Worm (Caenorhabditis elegans): ENCODE measurements around the gene cup-14.

Gene cup-14

DNA sequence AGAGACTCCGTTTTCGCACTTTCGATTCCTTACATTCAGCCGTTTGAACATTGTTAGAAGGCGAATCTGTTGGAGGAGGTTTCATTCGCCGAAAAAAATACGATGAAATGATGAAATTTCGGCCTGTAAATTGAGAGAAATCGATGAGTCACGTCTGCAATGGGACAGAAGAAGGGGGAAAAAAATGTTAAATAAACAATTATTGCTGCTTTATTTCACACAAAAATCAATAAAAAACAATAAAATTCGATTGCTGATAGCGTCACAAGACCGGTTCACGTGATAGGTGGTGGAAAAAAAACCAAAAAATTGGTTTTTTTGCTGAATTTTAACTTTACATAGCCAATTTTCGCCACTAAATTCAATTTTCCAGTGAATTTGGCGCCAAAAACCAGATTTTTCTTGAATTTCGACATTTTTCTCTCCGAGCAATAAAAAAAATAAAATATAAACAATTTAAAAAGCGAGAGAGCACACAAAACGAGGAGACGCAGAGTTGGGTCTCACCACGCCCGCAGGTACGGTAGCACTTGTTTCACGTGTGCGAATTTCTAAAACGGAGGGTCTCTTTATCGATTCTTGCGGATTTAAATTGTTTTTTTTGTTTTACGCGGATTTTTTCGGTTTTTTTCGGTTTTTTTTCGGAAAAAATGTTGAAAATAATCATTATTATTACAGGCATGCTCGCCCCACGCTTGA, at the start of gene cup-14, which contains the start of gene ndub-8:
TSS of gene cup-14 (minus strand) at position 51 of the 699 bp plus-strand sequence.
TSS of gene ndub-8 (plus strand) at position 679 of the 699 bp plus-strand sequence.
- TF ChIP-seq flt-1 (GFP tag; IDR thresholded peaks at IDR 0.05): no peak
- TF ChIP-seq tab-1 (GFP tag; IDR thresholded peaks at IDR 0.05): no peak
- TF ChIP-seq ztf-29 (GFP tag; IDR thresholded peaks at IDR 0.05): no peak
- TF ChIP-seq med-1 (GFP tag; optimal IDR thresholded peaks at IDR 0.05; ENCODE audit: insufficient read depth): no peak
- TF ChIP-seq klf-2 (GFP tag; conservative IDR thresholded peaks at IDR 0.05): no peak
- peak; percentile 56; the same call in 1 of the 2 replicates for TF ChIP-seq T22C8.4 (GFP tag; IDR thresholded peaks at IDR 0.05)
- no peak for TF ChIP-seq cog-1 (tag; optimal IDR thresholded peaks at IDR 0.05)
- no peak for TF ChIP-seq ref-1 (GFP tag; conservative IDR thresholded peaks at IDR 0.05)

DNA sequence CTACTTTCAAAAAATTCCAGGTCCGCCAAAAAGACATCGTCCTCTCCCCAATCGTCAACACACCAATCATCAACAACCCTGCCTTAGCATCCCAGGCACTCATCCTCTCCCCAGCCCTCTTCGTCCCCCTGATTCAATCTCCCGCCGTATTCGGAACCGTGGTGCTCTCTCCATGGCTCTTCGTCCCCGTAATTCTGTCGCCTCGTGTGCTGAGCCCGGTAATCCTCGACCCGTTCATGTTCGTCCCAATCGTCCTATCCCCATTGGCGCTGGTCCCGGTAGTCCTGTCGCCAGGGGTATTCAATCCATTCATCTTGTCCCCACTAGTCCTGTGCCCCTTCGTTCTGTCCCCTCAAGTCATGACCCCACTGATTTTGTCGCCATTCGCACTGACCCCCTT, 47.1 kb upstream of the cup-14 start:
- no peak for TF ChIP-seq cog-1 (tag; optimal IDR thresholded peaks at IDR 0.05)
- no peak for TF ChIP-seq klf-2 (GFP tag; conservative IDR thresholded peaks at IDR 0.05)
- no peak for TF ChIP-seq ztf-29 (GFP tag; IDR thresholded peaks at IDR 0.05)
- TF ChIP-seq flt-1 (GFP tag; IDR thresholded peaks at IDR 0.05): no peak
- no peak for TF ChIP-seq med-1 (GFP tag; optimal IDR thresholded peaks at IDR 0.05; ENCODE audit: insufficient read depth)
- no peak for TF ChIP-seq ref-1 (GFP tag; conservative IDR thresholded peaks at IDR 0.05)
- TF ChIP-seq T22C8.4 (GFP tag; IDR thresholded peaks at IDR 0.05): no peak
- 0 out of 2 replicates have a peak, but pooled peaks have one; percentile 6 for TF ChIP-seq ztf-23 (GFP tag; IDR thresholded peaks at IDR 0.05)

DNA sequence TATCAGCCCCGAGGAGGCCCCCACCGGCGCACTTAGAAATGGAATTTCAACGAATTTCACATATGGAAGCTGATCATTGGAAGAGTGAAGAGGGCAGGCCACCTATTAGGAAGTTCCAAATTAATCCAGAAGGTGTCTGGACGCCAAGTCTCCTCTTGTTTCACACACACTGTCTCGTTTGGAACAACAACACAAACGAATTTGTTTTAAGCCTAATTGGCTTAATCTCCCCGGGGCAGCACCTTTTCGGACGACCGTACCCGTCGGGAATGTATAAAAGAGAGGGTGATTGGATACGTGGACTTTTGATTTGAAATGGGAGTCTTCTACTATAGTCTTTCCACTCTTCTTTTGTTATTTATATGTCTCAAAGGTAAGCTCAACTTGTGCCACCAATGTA, 44.0 kb upstream of the cup-14 start, which contains the start of gene mltn-3:
TSS of gene mltn-3 (plus strand) at position 301 of the 400 bp plus-strand sequence.
- TF ChIP-seq med-1 (GFP tag; optimal IDR thresholded peaks at IDR 0.05; ENCODE audit: insufficient read depth) (no peak), ztf-23 (GFP tag; IDR thresholded peaks at IDR 0.05) (no peak)

DNA sequence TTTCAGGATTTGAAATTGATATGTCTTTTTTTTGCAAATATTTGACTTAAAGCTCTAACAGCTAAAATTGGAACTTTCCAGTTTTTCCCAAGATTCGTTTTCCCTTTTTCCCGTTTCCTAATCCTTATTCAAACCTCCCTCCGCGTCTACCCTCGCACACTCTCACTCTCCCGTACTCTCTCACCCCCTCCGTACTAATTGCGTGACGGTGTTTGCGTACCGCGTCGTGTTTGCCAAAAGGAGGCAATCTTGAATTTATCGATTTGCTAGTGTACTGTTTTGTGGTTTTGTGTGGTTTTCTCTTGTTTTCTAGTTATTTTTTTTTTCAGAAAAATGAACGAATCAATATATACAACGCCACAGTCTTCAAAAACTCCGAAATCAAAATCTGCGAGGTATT, 36.6 kb upstream of the cup-14 start, which contains the start of gene citk-1:
TSS of gene citk-1 (plus strand) at position 323 of the 400 bp plus-strand sequence.
- no peak for TF ChIP-seq ztf-29 (GFP tag; IDR thresholded peaks at IDR 0.05)
- peak; percentile 37 for TF ChIP-seq cog-1 (tag; optimal IDR thresholded peaks at IDR 0.05)
- TF ChIP-seq flt-1 (GFP tag; IDR thresholded peaks at IDR 0.05): 0 out of 2 replicates have a peak, but pooled peaks have one; percentile 27
- peak; percentile 80 for TF ChIP-seq T22C8.4 (GFP tag; IDR thresholded peaks at IDR 0.05)

DNA sequence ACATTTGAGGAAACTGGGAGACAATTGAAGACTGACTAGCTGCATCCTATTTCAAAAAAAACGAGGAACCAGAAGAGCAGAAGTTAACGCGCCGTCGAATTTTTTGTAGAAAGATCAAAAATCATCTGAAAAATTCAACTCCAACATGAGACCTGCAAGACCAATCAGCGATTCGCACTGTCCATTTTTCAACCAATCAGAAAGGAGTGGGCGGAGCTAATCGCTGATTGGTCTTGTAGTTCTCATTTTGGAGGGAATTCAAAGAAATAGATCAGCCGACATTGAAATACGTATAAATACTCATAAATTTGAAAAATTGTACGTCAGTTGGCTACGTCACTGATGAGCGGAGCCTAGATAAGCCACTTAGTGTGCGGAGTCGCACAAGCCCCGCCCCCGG, 35.6 kb upstream of the cup-14 start:
- TF ChIP-seq ref-1 (GFP tag; conservative IDR thresholded peaks at IDR 0.05): no peak
- TF ChIP-seq tab-1 (GFP tag; IDR thresholded peaks at IDR 0.05): no peak
- no peak for TF ChIP-seq med-1 (GFP tag; optimal IDR thresholded peaks at IDR 0.05; ENCODE audit: insufficient read depth)
- TF ChIP-seq klf-2 (GFP tag; conservative IDR thresholded peaks at IDR 0.05): no peak
- no peak for TF ChIP-seq cog-1 (tag; optimal IDR thresholded peaks at IDR 0.05)
- no peak for TF ChIP-seq ztf-29 (GFP tag; IDR thresholded peaks at IDR 0.05)
- no peak for TF ChIP-seq ztf-23 (GFP tag; IDR thresholded peaks at IDR 0.05)
- TF ChIP-seq T22C8.4 (GFP tag; IDR thresholded peaks at IDR 0.05): no peak
- TF ChIP-seq flt-1 (GFP tag; IDR thresholded peaks at IDR 0.05): no peak

DNA sequence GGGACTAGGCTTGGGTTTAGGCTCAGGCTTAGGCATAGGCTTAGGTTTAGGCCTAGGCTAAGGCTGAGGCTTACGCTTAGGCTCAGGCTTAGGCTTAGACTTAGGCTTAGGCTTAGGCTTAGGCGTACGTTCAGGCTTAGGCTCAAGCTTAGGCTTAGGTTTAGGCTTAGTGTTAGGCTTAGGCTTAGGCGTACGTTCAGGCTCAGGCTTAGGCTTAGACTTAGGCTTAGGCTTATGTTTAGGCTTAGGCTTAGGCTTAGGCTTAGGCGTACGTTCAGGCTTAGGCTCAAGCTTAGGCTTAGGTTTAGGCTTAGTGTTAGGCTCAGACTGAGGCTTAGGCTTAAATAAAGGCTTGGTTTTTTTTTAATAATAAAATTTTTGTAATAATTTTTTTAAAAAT, 33.5 kb upstream of the cup-14 start:
- peak; percentile 61; the same call in 1 of the 2 replicates for TF ChIP-seq tab-1 (GFP tag; IDR thresholded peaks at IDR 0.05)

DNA sequence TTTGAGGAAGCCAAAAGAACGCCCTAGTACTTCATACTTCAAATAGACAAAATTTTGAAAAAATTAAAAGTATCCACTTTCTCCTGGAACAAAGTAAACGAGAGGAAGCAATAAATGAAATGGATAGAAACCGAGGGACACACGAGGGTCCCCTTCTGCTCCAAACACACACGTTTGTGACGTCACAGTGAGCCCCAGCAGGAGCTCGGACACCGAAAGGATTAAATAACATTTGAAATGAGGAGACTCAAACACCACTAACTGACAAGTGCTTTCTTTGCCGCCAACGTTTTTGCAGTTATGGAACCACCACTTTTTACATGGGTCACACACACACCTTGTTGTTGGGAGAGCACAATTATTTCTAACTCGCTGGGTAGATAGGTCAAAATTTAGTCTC, 31.4 kb upstream of the cup-14 start:
- TF ChIP-seq tab-1 (GFP tag; IDR thresholded peaks at IDR 0.05) (no peak), T22C8.4 (GFP tag; IDR thresholded peaks at IDR 0.05) (no peak), med-1 (GFP tag; optimal IDR thresholded peaks at IDR 0.05; ENCODE audit: insufficient read depth) (no peak), cog-1 (tag; optimal IDR thresholded peaks at IDR 0.05) (no peak), ztf-29 (GFP tag; IDR thresholded peaks at IDR 0.05) (no peak), ztf-23 (GFP tag; IDR thresholded peaks at IDR 0.05) (no peak), flt-1 (GFP tag; IDR thresholded peaks at IDR 0.05) (no peak)

DNA sequence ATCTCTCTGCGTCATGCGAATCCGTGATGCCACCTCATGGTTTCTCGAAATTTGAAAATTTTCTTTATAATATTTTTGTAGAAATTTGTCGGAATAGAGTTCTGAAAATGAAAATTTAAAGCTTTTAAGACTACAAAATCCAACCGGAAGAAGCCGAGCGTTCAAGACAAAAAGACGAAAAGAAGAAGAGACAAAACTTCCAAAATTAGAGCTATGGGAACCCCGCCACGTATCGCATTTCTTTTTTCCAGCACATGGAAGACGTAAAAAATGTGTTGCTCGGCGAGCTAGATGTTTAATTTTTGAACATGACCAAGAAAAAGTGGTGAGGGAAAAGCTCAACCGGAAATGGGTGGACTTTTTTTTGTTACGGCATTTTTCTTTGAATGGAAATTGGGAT, 30.0 kb upstream of the cup-14 start, which contains the start of gene W02B8.1:
TSS of gene W02B8.1 (minus strand) at position 101 of the 400 bp plus-strand sequence.
- TF ChIP-seq cog-1 (tag; optimal IDR thresholded peaks at IDR 0.05) (no peak), tab-1 (GFP tag; IDR thresholded peaks at IDR 0.05) (no peak), ztf-23 (GFP tag; IDR thresholded peaks at IDR 0.05) (no peak), flt-1 (GFP tag; IDR thresholded peaks at IDR 0.05) (no peak), klf-2 (GFP tag; conservative IDR thresholded peaks at IDR 0.05) (no peak), ztf-29 (GFP tag; IDR thresholded peaks at IDR 0.05) (no peak), T22C8.4 (GFP tag; IDR thresholded peaks at IDR 0.05) (no peak), ref-1 (GFP tag; conservative IDR thresholded peaks at IDR 0.05) (no peak), med-1 (GFP tag; optimal IDR thresholded peaks at IDR 0.05; ENCODE audit: insufficient read depth) (no peak)

DNA sequence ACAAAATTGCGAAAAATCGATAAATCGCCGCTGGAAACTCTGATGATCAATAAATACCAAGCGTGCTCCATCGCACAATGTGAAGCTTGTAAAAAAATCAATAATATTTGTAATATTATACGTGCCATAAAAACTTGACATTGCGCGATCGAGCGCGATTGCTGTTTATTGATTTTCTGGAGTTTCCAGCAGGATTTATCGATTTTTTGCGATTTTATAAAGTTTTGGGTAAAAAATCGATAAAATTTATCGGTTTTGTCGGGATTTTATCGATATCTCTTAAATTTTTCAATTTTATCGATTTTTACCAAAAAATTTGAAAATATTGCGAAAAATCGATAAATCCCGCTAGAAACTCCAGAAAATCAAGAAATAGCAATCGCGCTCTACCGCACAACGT, 27.7 kb upstream of the cup-14 start:
- TF ChIP-seq ztf-23 (GFP tag; IDR thresholded peaks at IDR 0.05) (no peak), T22C8.4 (GFP tag; IDR thresholded peaks at IDR 0.05) (peak; percentile 50; the same call in 1 of the 2 replicates)

DNA sequence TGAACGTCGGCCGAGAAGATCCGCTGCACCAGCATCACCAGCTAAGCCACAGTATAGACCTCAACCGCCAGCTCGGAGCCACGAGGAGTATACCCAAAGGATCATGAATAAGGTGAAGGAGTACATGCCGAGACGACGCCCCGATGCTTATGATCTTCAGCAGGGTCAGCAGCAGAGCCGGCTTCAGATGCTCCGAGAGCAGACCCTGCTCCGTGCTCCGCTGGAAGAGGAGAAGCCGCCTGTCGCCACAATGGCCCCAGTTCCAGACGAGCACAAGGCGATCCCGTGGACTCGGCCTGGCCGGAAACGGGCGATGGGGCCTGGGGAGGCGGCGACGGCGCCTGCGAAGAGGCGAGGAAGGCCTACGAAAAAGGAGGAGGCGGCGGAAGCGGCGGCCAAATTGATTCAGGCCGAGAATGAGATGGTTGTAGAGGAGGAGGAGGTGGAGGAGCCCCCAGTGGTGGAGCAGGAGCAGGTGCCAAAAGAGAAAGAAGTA, 24.3 kb upstream of the cup-14 start:
- TF ChIP-seq med-1 (GFP tag; optimal IDR thresholded peaks at IDR 0.05; ENCODE audit: insufficient read depth) (no peak), flt-1 (GFP tag; IDR thresholded peaks at IDR 0.05) (no peak), klf-2 (GFP tag; conservative IDR thresholded peaks at IDR 0.05) (no peak), ref-1 (GFP tag; conservative IDR thresholded peaks at IDR 0.05) (no peak), T22C8.4 (GFP tag; IDR thresholded peaks at IDR 0.05) (no peak), tab-1 (GFP tag; IDR thresholded peaks at IDR 0.05) (no peak), ztf-29 (GFP tag; IDR thresholded peaks at IDR 0.05) (no peak), cog-1 (tag; optimal IDR thresholded peaks at IDR 0.05) (no peak), ztf-23 (GFP tag; IDR thresholded peaks at IDR 0.05) (no peak)
